Fruit fly (Drosophila melanogaster): ENCODE measurements around the gene Srx.

DNA sequence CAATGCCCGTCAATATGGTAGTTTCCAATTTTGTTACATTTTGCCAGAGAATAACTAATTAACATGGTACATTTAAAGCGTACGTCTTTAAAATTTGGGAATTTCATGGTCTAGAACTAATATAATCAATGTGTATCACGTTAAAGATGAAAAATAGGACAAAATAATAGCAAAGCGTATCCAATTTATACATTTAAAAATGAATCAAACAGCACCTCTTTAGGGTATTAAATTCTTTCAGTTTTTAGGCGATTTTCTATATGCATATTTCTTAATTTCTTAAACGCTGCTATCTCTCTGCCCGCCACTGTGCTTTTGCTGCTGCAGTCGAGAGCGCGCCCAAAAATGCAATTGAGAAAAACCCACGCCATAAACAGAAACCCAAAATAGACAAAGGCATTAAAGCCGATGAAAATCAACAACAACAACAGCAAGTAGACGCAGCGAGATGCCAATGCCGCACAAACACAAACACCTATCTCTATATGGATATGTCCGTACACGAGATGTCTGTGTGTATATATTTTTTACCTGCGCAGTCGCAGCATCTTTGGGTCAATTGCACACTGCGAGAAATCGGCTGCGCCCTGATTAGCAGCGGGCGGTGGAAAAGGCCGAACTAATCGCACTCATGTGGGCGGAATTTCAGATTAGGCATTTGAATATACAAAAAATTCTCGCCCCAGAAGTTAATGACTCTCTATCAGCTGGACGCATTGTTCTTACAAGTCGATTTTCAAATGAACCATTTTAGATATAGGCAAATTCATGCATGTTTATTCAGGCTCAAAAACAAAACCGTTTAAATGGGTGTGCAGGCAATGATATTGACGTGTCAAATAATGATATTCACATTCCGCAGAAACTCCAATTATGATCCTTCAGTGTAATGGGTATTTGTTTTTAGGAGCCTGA, 27.4 kb upstream of the Srx start:
- TF ChIP-seq lola (GFP tag; optimal IDR thresholded peaks at IDR 0.05) (no peak), Myc (optimal IDR thresholded peaks at IDR 0.05) (no peak), pan (optimal IDR thresholded peaks at IDR 0.05) (no peak), CG9705 (GFP tag; optimal IDR thresholded peaks at IDR 0.05) (no peak), usp (GFP tag; optimal IDR thresholded peaks at IDR 0.05) (no peak), psq (GFP tag; optimal IDR thresholded peaks at IDR 0.05) (no peak), Jra (GFP tag; optimal IDR thresholded peaks at IDR 0.05) (no peak)
